Worm (Caenorhabditis elegans) whole organism, mixed stage, embryonic: Measurements from ENCODE around the gene C41G6.12.

ENCODE experiments used
- M03D4.4 ChIP-seq: sonication (generic microtip); optimal IDR thresholded peaks from 2 replicates; lab custom pipeline; 2017; ENCODE audit warnings: mild to moderate bottlenecking, missing genetic modification characterization, missing compliant biosample characterization
- bed-3 ChIP-seq: fragments of 200-800 bp; sonication (Bioruptor generic); optimal IDR thresholded peaks from 3 replicates; lab custom pipeline; 2018; ENCODE audit warnings: mild to moderate bottlenecking, missing genetic modification characterization, moderate library complexity, missing compliant biosample characterization
- blmp-1 ChIP-seq: fragments of 150-350 bp; optimal IDR thresholded peaks from 2 replicates; lab custom pipeline; 2014; ENCODE audit warnings: missing biosample characterization, missing genetic modification characterization
- ceh-39 ChIP-seq: fragments of 150-350 bp; optimal IDR thresholded peaks from 2 replicates; lab custom pipeline; 2014; ENCODE audit warnings: missing biosample characterization, missing genetic modification characterization
- ceh-43 ChIP-seq: fragments of 200-800 bp; sonication (Bioruptor generic); optimal IDR thresholded peaks from 2 replicates; lab custom pipeline; 2018; ENCODE audit warnings: mild to moderate bottlenecking, missing genetic modification characterization, moderate library complexity, missing compliant biosample characterization
- ces-1 ChIP-seq: fragments of 150-350 bp; optimal IDR thresholded peaks from 2 replicates; lab custom pipeline; 2014; ENCODE audit warnings: missing biosample characterization, missing genetic modification reagents, missing genetic modification characterization
- drap-1 ChIP-seq: fragments of 200-800 bp; sonication (Bioruptor generic); optimal IDR thresholded peaks from 3 replicates; lab custom pipeline; 2018; ENCODE audit warnings: mild to moderate bottlenecking, missing genetic modification characterization, missing compliant biosample characterization
- elt-1 ChIP-seq: sonication (generic microtip); optimal IDR thresholded peaks from 2 replicates; lab custom pipeline; 2017; ENCODE audit warnings: missing genetic modification characterization, mild to moderate bottlenecking, missing compliant biosample characterization, antibody characterized with exemption, moderate library complexity, borderline replicate concordance; ENCODE audit not compliant: insufficient read depth
- elt-3 ChIP-seq: fragments of 150-350 bp; optimal IDR thresholded peaks from 2 replicates; lab custom pipeline; 2014; ENCODE audit warnings: missing biosample characterization, missing genetic modification characterization
- flh-1 ChIP-seq: fragments of 200-800 bp; sonication (Bioruptor generic); optimal IDR thresholded peaks from 2 replicates; lab custom pipeline; 2018; ENCODE audit warnings: mild to moderate bottlenecking, missing genetic modification characterization, moderate library complexity, missing compliant biosample characterization
- ham-2 ChIP-seq: fragments of 200-800 bp; sonication (Bioruptor generic); optimal IDR thresholded peaks from 2 replicates; lab custom pipeline; 2018; ENCODE audit warnings: mild to moderate bottlenecking, missing genetic modification characterization, missing compliant biosample characterization
- hlh-1 ChIP-seq: fragments of 150-350 bp; optimal IDR thresholded peaks from 2 replicates; lab custom pipeline; 2014; ENCODE audit warnings: missing biosample characterization, missing genetic modification reagents, missing genetic modification characterization
- lin-13 ChIP-seq: fragments of 150-350 bp; optimal IDR thresholded peaks from 2 replicates; lab custom pipeline; 2014; ENCODE audit warnings: missing biosample characterization, missing genetic modification characterization
- lin-32 ChIP-seq: fragments of 200-800 bp; sonication (Bioruptor generic); optimal IDR thresholded peaks from 2 replicates; lab custom pipeline; 2018; ENCODE audit warnings: mild to moderate bottlenecking, missing genetic modification characterization, missing compliant biosample characterization
- lsy-2 ChIP-seq: fragments of 150-350 bp; optimal IDR thresholded peaks from 2 replicates; lab custom pipeline; 2014; ENCODE audit warnings: missing biosample characterization, missing genetic modification characterization
- mab-5 ChIP-seq: fragments of 150-350 bp; optimal IDR thresholded peaks from 2 replicates; lab custom pipeline; 2014; ENCODE audit warnings: missing biosample characterization, missing genetic modification characterization
- mep-1 ChIP-seq: fragments of 150-350 bp; optimal IDR thresholded peaks from 2 replicates; lab custom pipeline; 2017; ENCODE audit warnings: missing biosample characterization, missing genetic modification reagents, missing genetic modification characterization, inconsistent platforms
- mls-2 ChIP-seq: sonication (generic microtip); optimal IDR thresholded peaks from 2 replicates; lab custom pipeline; 2016; ENCODE audit warnings: mild to moderate bottlenecking, missing genetic modification characterization, moderate library complexity, missing compliant biosample characterization
- nhr-2 ChIP-seq: fragments of 150-350 bp; optimal IDR thresholded peaks from 2 replicates; lab custom pipeline; 2014; ENCODE audit warnings: missing biosample characterization, missing genetic modification characterization
- nhr-28 ChIP-seq: fragments of 150-350 bp; optimal IDR thresholded peaks from 2 replicates; lab custom pipeline; 2014; ENCODE audit warnings: missing biosample characterization, missing genetic modification characterization
- nhr-76 ChIP-seq: sonication (generic microtip); optimal IDR thresholded peaks from 2 replicates; lab custom pipeline; 2017; ENCODE audit warnings: missing biosample characterization, missing genetic modification characterization
- pha-4 ChIP-seq: fragments of 150-350 bp; optimal IDR thresholded peaks from 2 replicates; lab custom pipeline; 2018; ENCODE audit warnings: missing biosample characterization, missing genetic modification reagents, missing genetic modification characterization
- sem-2 ChIP-seq: fragments of 200-800 bp; sonication (Bioruptor generic); optimal IDR thresholded peaks from 2 replicates; lab custom pipeline; 2018; ENCODE audit warnings: mild to moderate bottlenecking, missing genetic modification characterization, missing compliant biosample characterization
- snpc-4 ChIP-seq: fragments of 150-350 bp; optimal IDR thresholded peaks from 2 replicates; lab custom pipeline; 2014; ENCODE audit warnings: missing biosample characterization, missing genetic modification characterization
- sptf-1 ChIP-seq: sonication (generic microtip); optimal IDR thresholded peaks from 2 replicates; lab custom pipeline; 2017; ENCODE audit warnings: mild to moderate bottlenecking, missing genetic modification characterization, moderate library complexity, missing compliant biosample characterization
- tbx-8 ChIP-seq: fragments of 200-800 bp; sonication (Bioruptor generic); optimal IDR thresholded peaks from 2 replicates; lab custom pipeline; 2018; ENCODE audit warnings: mild to moderate bottlenecking, missing genetic modification characterization, moderate library complexity, missing compliant biosample characterization
- unc-120 ChIP-seq: sonication (generic microtip); optimal IDR thresholded peaks from 2 replicates; lab custom pipeline; 2017; ENCODE audit warnings: missing genetic modification characterization, missing compliant biosample characterization; ENCODE audit not compliant: poor library complexity, severe bottlenecking
- unc-39 ChIP-seq: fragments of 150-350 bp; optimal IDR thresholded peaks from 2 replicates; lab custom pipeline; 2014; ENCODE audit warnings: missing biosample characterization, missing genetic modification characterization
- unc-62 ChIP-seq: fragments of 150-350 bp; optimal IDR thresholded peaks from 2 replicates; lab custom pipeline; 2014; ENCODE audit warnings: missing biosample characterization, missing genetic modification reagents, missing genetic modification characterization
- ztf-11 ChIP-seq: fragments of 150-350 bp; optimal IDR thresholded peaks from 2 replicates; lab custom pipeline; 2014; ENCODE audit warnings: missing biosample characterization, missing genetic modification characterization

Gene C41G6.12

DNA sequence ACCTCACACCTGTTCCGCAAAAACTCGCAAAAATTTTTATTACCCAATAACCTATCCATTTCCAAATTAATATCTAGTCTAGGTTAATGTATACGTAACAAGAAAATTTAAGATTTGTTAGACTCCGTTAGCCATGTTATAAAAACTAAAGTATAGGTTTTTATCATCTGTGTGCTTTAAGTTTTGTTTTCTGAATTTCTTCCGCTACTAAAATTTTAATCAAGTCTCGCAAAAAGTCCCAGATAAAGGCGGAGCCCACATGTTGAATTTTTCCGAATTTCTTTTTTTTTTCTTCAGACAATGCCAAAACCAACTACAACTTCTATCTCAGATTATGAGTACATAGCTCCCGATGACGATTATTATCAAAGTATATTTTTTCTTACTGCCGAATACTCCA, 24.6 kb upstream of the C41G6.12 start, which contains the start of gene srw-13:
srw-13 (plus strand) TSS at position 301 of the 400 bp plus-strand sequence.
- TF ChIP-seq unc-39 (tag; lab: Kevin White, UChicago) (no peak), elt-1 (tag; lab: Kevin White, UChicago) (no peak)

ce11 chrV:15230243-15230642, 22.7 kb upstream of the C41G6.12 start, which contains the start of gene srw-15:
Gene srw-15, plus strand, starts transcription at chrV:15230543.
- TF ChIP-seq hlh-1 (tag; lab: Kevin White, UChicago) (no peak), elt-1 (tag; lab: Kevin White, UChicago) (no peak), lin-32 (GFP tag; lab: Kevin White, UChicago) (no peak), elt-3 (tag; lab: Kevin White, UChicago) (no peak), mab-5 (tag; lab: Kevin White, UChicago) (no peak), snpc-4 (tag; lab: Kevin White, UChicago) (no peak), mep-1 (tag; lab: Kevin White, UChicago) (no peak), ceh-43 (no peak), nhr-28 (no peak), drap-1 (no peak), bed-3 (GFP tag; lab: Kevin White, UChicago) (no peak), lsy-2 (no peak)
- TF ChIP-seq, all 35 proteins: peak for 0

DNA sequence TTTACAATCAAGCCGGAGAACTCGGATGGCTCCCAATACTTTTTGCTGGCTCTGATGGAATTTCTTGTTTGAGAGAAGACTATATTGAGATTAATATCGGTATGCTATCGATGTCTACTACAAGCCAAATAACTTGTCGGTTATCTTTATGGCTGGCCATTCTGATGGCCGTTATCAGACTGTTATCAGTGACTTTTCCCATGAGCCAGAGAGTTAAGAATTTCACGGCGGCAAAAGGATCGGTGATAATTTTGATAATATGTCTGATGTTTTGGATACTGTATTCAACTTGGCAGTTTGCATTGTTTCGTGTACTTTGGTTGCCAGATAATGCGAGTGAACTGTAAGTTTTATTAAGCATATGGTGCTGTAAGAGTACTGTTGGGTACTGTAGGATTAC, 18.6 kb upstream of the C41G6.12 start:
- TF ChIP-seq lsy-2 = no peak
- no peak for TF ChIP-seq unc-62
- TF ChIP-seq M03D4.4 (tag; lab: Kevin White, UChicago) = no peak
- no peak for TF ChIP-seq bed-3 (GFP tag; lab: Kevin White, UChicago)
- no peak for TF ChIP-seq ceh-39
- TF ChIP-seq mls-2 (tag; lab: Kevin White, UChicago) = no peak
- no peak for TF ChIP-seq lin-13
- TF ChIP-seq elt-3 (tag; lab: Kevin White, UChicago) = no peak
- no peak for TF ChIP-seq ces-1 (GFP tag; lab: Kevin White, UChicago)
- no peak for TF ChIP-seq tbx-8 (GFP tag; lab: Kevin White, UChicago)
- TF ChIP-seq sptf-1 = no peak

ce11 chrV:15225650-15226049, 18.1 kb upstream of the C41G6.12 start, which contains the start of gene srw-14:
Gene srw-14, plus strand, starts transcription at chrV:15225950.
- no peak for TF ChIP-seq ham-2
- TF ChIP-seq bed-3 (GFP tag; lab: Kevin White, UChicago) = no peak
- no peak for TF ChIP-seq ces-1 (GFP tag; lab: Kevin White, UChicago)
- TF ChIP-seq snpc-4 (tag; lab: Kevin White, UChicago) = no peak
- TF ChIP-seq, all 35 proteins: peak for 0

DNA sequence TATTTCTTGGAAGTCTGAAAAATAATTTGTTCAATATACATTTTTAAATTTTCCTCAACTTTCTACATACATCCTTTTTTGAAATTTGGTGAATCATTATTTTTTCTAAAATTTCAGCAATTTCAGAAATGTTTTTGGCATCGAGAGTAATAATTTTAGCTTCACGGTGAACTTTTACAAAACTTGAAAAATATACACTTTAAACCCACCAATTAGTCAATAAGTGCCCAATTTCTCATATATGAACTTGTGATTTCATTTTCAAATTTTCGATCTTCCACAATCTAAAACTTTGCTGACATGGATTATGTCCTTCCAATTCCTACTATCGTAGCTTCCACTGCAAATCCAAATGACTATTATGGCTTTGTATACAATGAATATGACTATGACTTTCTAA, 16.1 kb upstream of the C41G6.12 start, which contains the start of gene srw-24:
srw-24 (plus strand) TSS at position 301 of the 400 bp plus-strand sequence.
- TF ChIP-seq pha-4 (tag; lab: Kevin White, UChicago) = no peak
- no peak for TF ChIP-seq ztf-11 (tag; lab: Kevin White, UChicago)
- TF ChIP-seq unc-62 = no peak
- TF ChIP-seq blmp-1 (tag; lab: Kevin White, UChicago) = no peak
- no peak for TF ChIP-seq ces-1 (GFP tag; lab: Kevin White, UChicago)
- no peak for TF ChIP-seq flh-1 (GFP tag; lab: Kevin White, UChicago)
- no peak for TF ChIP-seq ceh-39
- no peak for TF ChIP-seq nhr-76
- no peak for TF ChIP-seq unc-120 (tag; lab: Kevin White, UChicago)
- TF ChIP-seq sptf-1 = no peak
- no peak for TF ChIP-seq lsy-2
- TF ChIP-seq elt-3 (tag; lab: Kevin White, UChicago) = no peak
- TF ChIP-seq mls-2 (tag; lab: Kevin White, UChicago) = no peak
- TF ChIP-seq sem-2 (GFP tag; lab: Kevin White, UChicago) = no peak

DNA sequence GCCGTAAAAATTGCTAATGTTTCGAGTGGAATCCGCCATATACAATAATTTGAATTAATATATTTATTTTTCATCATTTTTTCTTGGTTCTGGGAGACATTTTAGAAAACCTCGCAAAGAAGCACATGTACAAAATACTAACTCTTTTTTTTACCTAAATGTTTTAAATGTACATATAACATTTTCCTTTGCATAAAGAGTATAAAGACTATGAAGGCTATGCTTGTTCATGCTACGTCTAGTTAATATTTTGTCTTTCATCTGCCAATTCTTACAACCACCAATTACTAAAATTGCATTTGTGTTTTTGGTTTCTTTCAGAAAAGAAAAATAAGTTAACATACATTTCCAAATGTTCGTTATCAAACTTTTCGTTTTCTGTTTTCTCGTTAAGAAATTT, 13.7 kb upstream of the C41G6.12 start, which contains the start of gene irld-25:
irld-25 (plus strand) TSS at position 301 of the 400 bp plus-strand sequence.
- TF ChIP-seq unc-120 (tag; lab: Kevin White, UChicago) = no peak
- no peak for TF ChIP-seq sem-2 (GFP tag; lab: Kevin White, UChicago)
- no peak for TF ChIP-seq lin-13
- TF ChIP-seq mab-5 (tag; lab: Kevin White, UChicago) = no peak
- no peak for TF ChIP-seq flh-1 (GFP tag; lab: Kevin White, UChicago)
- no peak for TF ChIP-seq tbx-8 (GFP tag; lab: Kevin White, UChicago)
- TF ChIP-seq drap-1 = no peak
- no peak for TF ChIP-seq pha-4 (tag; lab: Kevin White, UChicago)
- TF ChIP-seq ceh-39 = no peak
- no peak for TF ChIP-seq nhr-2 (tag; lab: Kevin White, UChicago)
- no peak for TF ChIP-seq ceh-43
